Fruit fly (Drosophila melanogaster): ENCODE measurements around the gene frc.

frc gene

dm6 chr3L:17432947-17433346 lies at the start of gene frc:
TSS of gene frc (minus strand) at chr3L:17433190.
- TF ChIP-seq psq (optimal IDR thresholded peaks at IDR 0.05) (no peak), usp (GFP tag; optimal IDR thresholded peaks at IDR 0.05) (no peak), EcR (GFP tag; optimal IDR thresholded peaks at IDR 0.05) (no peak), pan (optimal IDR thresholded peaks at IDR 0.05) (no peak)

DNA sequence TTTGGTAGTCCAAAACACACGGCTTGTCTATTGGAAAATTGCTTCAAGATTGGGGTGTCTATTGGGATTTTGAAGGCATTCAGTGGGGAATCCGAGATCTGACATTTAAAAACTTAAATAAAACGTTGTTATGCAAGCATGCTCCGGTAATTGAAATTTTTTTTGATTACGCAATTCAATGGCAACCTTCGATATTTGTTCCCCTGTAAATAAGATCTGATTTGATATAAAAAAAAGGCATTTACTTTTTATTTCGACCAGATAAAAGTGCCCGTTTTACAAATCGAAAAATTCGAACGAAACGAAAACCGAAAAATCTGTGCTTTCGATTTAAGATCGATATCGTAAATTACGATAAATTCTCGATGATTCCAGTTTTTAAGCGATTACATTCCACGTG lies 45.8 kb upstream of the frc start, which contains the start of the genes CG13733 and qjt:
CG13733 (minus strand) TSS at position 101 of the 400 bp plus-strand sequence.
qjt (plus strand) TSS at position 271 of the 400 bp plus-strand sequence.
- no peak for TF ChIP-seq psq (optimal IDR thresholded peaks at IDR 0.05)
- TF ChIP-seq CG8478 (optimal IDR thresholded peaks at IDR 0.05), result no peak
- TF ChIP-seq usp (GFP tag; optimal IDR thresholded peaks at IDR 0.05), result no peak
- TF ChIP-seq pan (optimal IDR thresholded peaks at IDR 0.05), result no peak
- TF ChIP-seq EcR (GFP tag; optimal IDR thresholded peaks at IDR 0.05), result no peak
- no peak for TF ChIP-seq Dll (optimal IDR thresholded peaks at IDR 0.05)

dm6 chr3L:17476496-17476895 lies 43.5 kb upstream of the frc start:
- no peak for TF ChIP-seq psq (optimal IDR thresholded peaks at IDR 0.05)
- no peak for TF ChIP-seq Dll (optimal IDR thresholded peaks at IDR 0.05)
- TF ChIP-seq usp (GFP tag; optimal IDR thresholded peaks at IDR 0.05), result no peak
- TF ChIP-seq pan (optimal IDR thresholded peaks at IDR 0.05), result no peak
- TF ChIP-seq EcR (GFP tag; optimal IDR thresholded peaks at IDR 0.05), result no peak
- no peak for TF ChIP-seq CG8478 (optimal IDR thresholded peaks at IDR 0.05)

DNA sequence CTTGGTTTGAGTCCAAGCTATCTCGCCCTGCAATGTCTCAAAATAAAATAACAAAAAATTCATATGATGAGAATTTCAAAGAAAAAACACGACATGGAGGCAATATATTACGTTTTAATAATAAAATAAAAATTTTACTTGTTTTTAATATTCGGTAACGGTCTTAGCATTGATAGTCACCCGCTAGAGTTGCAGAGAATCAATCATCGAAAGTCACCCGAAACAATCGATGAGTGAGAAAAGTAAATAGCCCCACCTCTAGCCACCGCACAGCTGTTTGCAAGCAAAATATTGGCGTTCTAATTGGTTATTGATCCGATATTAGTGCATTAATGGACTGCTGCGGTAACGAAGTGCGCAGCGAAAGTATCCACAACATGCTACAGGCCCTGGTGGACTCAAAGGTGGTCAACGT lies 43.0 kb upstream of the frc start, which contains the start of gene CG34250:
CG34250 (plus strand) TSS at position 244 of the 415 bp plus-strand sequence.
- TF ChIP-seq CG8478 (optimal IDR thresholded peaks at IDR 0.05), result no peak
- no peak for TF ChIP-seq psq (optimal IDR thresholded peaks at IDR 0.05)
- TF ChIP-seq EcR (GFP tag; optimal IDR thresholded peaks at IDR 0.05), result no peak
- TF ChIP-seq Dll (optimal IDR thresholded peaks at IDR 0.05), result no peak
- no peak for TF ChIP-seq pan (optimal IDR thresholded peaks at IDR 0.05)
- TF ChIP-seq usp (GFP tag; optimal IDR thresholded peaks at IDR 0.05), result no peak

DNA sequence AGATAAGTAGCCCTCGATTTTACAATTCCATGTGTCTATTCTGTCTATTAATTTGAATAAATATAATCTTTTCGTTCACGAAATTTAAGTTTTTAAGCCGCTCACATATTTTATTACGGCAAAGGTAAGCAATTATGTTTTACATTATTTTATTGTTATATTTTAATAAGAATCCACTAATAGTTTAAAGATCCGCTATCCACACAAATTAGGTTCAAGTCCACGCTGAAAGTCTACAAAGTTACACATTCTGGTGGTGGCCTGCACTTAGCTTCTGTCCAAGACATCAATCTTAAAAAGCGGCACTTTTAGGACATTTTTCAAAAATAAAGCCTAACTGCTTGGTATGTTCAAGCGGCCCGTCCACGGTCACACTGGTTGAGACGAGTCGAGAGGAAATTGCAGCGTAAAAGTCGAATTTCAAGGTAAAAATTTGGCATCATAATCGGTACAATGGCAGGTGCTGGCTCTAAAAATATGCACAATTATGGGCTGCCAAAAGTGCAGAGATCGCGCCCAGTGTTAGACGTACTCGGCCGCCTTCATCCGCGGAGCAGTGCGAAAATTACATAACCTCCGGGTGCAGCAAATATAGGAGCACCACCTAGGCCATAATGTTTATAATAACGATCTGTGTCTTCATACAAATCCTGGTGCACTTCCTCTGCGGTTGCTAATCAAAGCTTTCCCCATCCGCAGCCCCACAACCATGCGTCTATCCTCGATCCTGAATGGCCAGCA lies 41.9 kb upstream of the frc start, which contains the start of the genes UQCR-Q and CG46525:
UQCR-Q (plus strand) TSS at position 51 of the 741 bp plus-strand sequence.
CG46525 (plus strand) TSS at position 510 of the 741 bp plus-strand sequence.
- TF ChIP-seq psq (optimal IDR thresholded peaks at IDR 0.05) (no peak), EcR (GFP tag; optimal IDR thresholded peaks at IDR 0.05) (no peak), CG8478 (optimal IDR thresholded peaks at IDR 0.05) (no peak), pan (optimal IDR thresholded peaks at IDR 0.05) (no peak), Dll (optimal IDR thresholded peaks at IDR 0.05) (no peak), usp (GFP tag; optimal IDR thresholded peaks at IDR 0.05) (no peak)

DNA sequence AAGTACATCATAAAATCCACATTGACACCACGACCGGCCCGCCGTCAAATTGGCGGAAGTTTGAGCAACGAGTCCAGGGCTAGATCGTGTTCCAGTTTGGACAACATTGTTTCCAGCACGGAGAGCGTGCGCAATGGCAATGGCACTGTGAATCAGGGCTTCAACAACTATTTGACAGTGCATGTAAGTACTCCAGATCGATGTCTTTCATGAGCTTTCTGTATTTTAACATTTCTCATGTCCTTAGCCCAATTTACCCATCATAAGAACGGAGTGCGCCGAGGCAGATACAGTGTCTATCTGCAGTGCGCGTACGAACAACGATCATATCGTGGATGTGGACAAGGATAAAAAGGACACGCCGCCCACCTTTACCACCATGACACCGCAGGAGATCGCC lies 40.9 kb upstream of the frc start:
- TF ChIP-seq usp (GFP tag; optimal IDR thresholded peaks at IDR 0.05) (no peak), CG8478 (optimal IDR thresholded peaks at IDR 0.05) (no peak), pan (optimal IDR thresholded peaks at IDR 0.05) (no peak), Dll (optimal IDR thresholded peaks at IDR 0.05) (no peak), EcR (GFP tag; optimal IDR thresholded peaks at IDR 0.05) (no peak), psq (optimal IDR thresholded peaks at IDR 0.05) (no peak)

dm6 chr3L:17470110-17470509 lies 37.1 kb upstream of the frc start, which contains the start of gene SecCl:
TSS of gene SecCl (plus strand) at chr3L:17470127.
- TF ChIP-seq Dll (optimal IDR thresholded peaks at IDR 0.05) (no peak), EcR (GFP tag; optimal IDR thresholded peaks at IDR 0.05) (no peak), usp (GFP tag; optimal IDR thresholded peaks at IDR 0.05) (no peak), psq (optimal IDR thresholded peaks at IDR 0.05) (no peak), pan (optimal IDR thresholded peaks at IDR 0.05) (no peak), CG8478 (optimal IDR thresholded peaks at IDR 0.05) (no peak)

- no peak for TF ChIP-seq usp (GFP tag; optimal IDR thresholded peaks at IDR 0.05)
- no peak for TF ChIP-seq psq (optimal IDR thresholded peaks at IDR 0.05)
- TF ChIP-seq pan (optimal IDR thresholded peaks at IDR 0.05), result no peak
- TF ChIP-seq EcR (GFP tag; optimal IDR thresholded peaks at IDR 0.05), result no peak
- no peak for TF ChIP-seq Dll (optimal IDR thresholded peaks at IDR 0.05)
- no peak for TF ChIP-seq CG8478 (optimal IDR thresholded peaks at IDR 0.05)
Observed at dm6 chr3L:17465804-17466203, 32.8 kb upstream of the frc start, which contains the start of gene QIL1. TSS of gene QIL1 (plus strand) at chr3L:17465945.

DNA sequence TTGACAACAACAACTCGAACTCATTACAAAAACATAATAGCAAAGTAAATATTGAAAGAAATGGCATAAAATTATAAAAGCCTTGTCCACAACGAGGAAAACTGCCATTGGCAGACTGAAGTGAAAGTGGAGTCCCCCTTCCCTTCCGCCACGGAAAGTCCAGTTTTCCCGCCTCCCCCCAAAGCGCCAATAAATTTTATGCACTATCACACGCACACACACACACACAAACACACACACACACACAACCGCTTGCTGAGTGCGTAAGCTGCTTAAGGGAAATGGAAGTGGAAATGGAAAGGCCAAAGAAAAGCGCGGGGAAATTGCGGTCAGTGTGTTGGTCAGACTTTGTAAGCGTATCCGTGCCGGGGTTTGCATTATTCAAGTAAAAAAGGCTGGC lies 29.5 kb upstream of the frc start:
- TF ChIP-seq EcR (GFP tag; optimal IDR thresholded peaks at IDR 0.05), result no peak
- TF ChIP-seq psq (optimal IDR thresholded peaks at IDR 0.05), result no peak
- TF ChIP-seq usp (GFP tag; optimal IDR thresholded peaks at IDR 0.05), result no peak
- no peak for TF ChIP-seq pan (optimal IDR thresholded peaks at IDR 0.05)
- TF ChIP-seq CG8478 (optimal IDR thresholded peaks at IDR 0.05), result no peak
- no peak for TF ChIP-seq Dll (optimal IDR thresholded peaks at IDR 0.05)

DNA sequence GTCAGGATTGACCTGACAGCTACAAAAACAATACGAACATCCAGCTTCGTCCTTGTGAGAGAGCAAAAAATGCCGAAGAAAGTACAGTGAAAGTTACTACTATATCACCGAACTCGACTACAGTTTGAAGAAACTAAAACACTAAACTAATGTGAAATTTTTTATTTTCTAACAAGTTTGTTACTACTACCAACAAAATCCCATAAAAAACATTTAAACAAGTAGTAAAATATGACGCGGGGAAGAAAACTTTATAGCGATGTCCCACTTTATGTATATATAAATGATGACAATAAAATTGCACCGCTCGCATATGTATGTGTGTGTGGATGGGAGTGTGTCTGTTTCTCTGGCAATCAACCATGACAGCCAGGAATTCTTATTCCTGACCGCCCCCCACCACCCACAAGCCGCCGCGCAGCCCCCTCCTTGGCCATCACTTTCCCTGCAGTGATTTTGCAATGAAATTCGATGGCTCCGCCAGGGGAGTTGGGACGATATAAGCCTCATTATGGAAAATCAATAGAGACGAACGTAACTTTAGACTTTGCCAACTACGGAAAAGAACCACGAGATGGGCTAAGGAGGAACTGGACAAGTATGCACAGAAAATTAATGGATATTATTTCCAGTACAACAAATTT lies 28.5 kb upstream of the frc start:
- TF ChIP-seq usp (GFP tag; optimal IDR thresholded peaks at IDR 0.05) (no peak), Dll (optimal IDR thresholded peaks at IDR 0.05) (no peak), psq (optimal IDR thresholded peaks at IDR 0.05) (no peak), CG8478 (optimal IDR thresholded peaks at IDR 0.05) (no peak), pan (optimal IDR thresholded peaks at IDR 0.05) (no peak), EcR (GFP tag; optimal IDR thresholded peaks at IDR 0.05) (no peak)

DNA sequence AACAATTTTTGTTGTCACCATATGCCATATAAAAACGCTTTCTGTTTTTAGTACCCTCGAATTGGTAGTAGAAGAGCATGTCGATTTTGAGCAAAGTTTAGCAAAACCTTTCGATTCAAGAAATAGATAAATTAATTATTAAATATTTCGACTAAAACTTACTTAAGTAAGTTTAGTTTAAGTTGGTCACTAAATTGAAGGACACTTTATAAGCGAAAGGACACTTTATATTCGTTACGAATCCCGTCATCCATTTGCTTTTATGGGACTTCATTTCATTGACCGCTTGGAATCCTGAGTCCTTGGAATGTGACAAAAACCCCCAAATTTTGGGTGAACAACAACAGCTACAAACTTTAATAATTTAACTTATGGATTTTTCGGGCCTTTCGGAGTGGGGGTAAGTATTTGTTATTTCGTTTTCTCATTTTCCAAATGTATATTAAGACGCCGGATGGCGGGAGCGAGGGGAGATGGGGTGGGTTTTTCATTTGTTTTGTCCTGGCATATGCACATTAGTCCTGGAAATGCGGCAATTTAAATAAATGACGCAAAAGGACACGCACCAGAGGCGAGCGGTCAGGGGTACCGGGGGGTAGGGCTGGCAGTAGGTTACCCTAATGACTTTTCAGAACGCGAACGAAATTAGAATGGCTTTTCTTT lies 26.0 kb upstream of the frc start:
- no peak for TF ChIP-seq EcR (GFP tag; optimal IDR thresholded peaks at IDR 0.05)
- TF ChIP-seq usp (GFP tag; optimal IDR thresholded peaks at IDR 0.05), result no peak
- no peak for TF ChIP-seq CG8478 (optimal IDR thresholded peaks at IDR 0.05)
- no peak for TF ChIP-seq pan (optimal IDR thresholded peaks at IDR 0.05)
- TF ChIP-seq psq (optimal IDR thresholded peaks at IDR 0.05), result no peak
- TF ChIP-seq Dll (optimal IDR thresholded peaks at IDR 0.05), result no peak

All from whole organism.